Worm (Caenorhabditis elegans): ENCODE data around the gene epg-5.
"Not testable (repeated sequence)": the region's sequence is repeated elsewhere in the genome, so short reads cannot be mapped to it uniquely, and the experiment has no call there.

Gene epg-5

DNA sequence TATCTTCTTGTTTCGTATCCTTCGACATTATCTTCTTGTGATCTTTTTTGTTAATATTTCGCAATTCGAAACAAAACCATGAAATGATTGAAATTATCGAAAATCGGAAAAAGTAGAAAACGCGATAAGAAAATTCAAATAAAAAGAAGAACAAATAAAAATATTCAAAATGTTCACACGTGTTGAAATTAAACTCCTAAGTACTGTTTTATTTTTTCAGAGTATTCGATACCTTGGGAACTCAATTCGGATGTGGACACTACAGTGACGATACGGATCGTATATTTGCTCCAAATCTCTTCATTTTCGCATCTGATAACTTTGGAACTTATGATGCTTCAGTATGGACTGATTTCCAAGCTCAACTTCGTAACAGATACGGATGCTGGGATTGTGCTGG is 27.0 kb upstream of the epg-5 start, which contains the start of gene T19D12.5:
TSS of gene T19D12.5 (minus strand) at position 101 of the 400 bp plus-strand sequence.
- TF ChIP-seq nhr-23 (tag; optimal IDR thresholded peaks at IDR 0.05) (no peak), R02D3.7 (tag; optimal IDR thresholded peaks at IDR 0.05) (no peak), nhr-12 (tag; optimal IDR thresholded peaks at IDR 0.05) (no peak), nfya-1 (tag; optimal IDR thresholded peaks at IDR 0.05; ENCODE audit: insufficient read depth) (no peak), nhr-76 (tag; optimal IDR thresholded peaks at IDR 0.05) (no peak), pqm-1 (tag; optimal IDR thresholded peaks at IDR 0.05) (no peak), pha-4 (tag; optimal IDR thresholded peaks at IDR 0.05) (no peak), fkh-2 (tag; optimal IDR thresholded peaks at IDR 0.05) (no peak), nhr-11 (tag; optimal IDR thresholded peaks at IDR 0.05) (no peak), egl-27 (tag; optimal IDR thresholded peaks at IDR 0.05) (no peak), daf-12 (tag; optimal IDR thresholded peaks at IDR 0.05) (no peak), nhr-43 (tag; optimal IDR thresholded peaks at IDR 0.05; ENCODE audit: poor library complexity, severe bottlenecking) (no peak), tbx-2 (tag; optimal IDR thresholded peaks at IDR 0.05) (no peak), ceh-28 (tag; optimal IDR thresholded peaks at IDR 0.05) (no peak), egl-5 (tag; optimal IDR thresholded peaks at IDR 0.05) (no peak)

DNA sequence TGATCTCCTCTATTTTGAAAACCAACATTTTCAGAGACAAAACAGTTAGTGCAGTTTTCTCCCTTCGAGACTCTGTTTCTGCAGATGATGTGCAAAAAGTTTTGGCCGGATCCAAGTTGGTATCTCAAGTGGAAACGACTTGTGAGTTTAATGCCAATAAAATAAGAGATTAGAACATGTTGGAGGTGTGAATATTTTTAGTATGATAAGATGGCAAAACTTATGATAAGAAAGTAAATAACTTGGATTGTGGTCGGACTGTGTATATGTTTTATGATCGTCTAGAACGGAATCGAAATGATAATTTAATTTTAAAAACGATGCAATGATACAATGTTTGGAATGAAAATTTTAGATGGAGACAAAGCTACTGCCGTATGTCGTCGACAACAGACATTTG is 22.8 kb upstream of the epg-5 start:
- TF ChIP-seq nhr-76 (tag; optimal IDR thresholded peaks at IDR 0.05) (no peak), ama-1 (optimal IDR thresholded peaks at IDR 0.05) (no peak), jun-1 (tag; optimal IDR thresholded peaks at IDR 0.05) (no peak), elt-2 (tag; optimal IDR thresholded peaks at IDR 0.05) (peak; percentile 54)

DNA sequence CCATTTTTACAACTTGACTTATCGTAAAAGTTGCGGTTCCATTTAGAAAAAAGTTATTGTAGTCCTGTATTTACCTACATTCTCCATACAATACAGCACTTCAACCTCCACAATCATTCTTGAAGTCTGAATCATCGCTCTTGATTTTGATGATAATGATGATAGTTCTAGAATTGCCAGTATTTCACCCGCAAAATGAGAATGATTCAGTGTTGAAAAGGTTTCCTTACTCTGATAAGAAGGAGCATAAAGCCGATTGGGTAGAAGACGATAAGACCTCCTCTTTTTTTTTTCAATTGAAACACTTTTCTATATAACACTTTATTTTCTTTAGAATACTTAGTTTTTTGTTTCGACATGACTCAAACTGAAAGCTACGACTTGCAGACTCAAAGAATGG is 21.6 kb upstream of the epg-5 start, which contains the start of gene T19D12.4:
TSS of gene T19D12.4 (plus strand) at position 295 of the 400 bp plus-strand sequence.
- no peak for TF ChIP-seq egl-27 (tag; optimal IDR thresholded peaks at IDR 0.05)
- no peak for TF ChIP-seq elt-1 (tag; optimal IDR thresholded peaks at IDR 0.05)
- no peak for TF ChIP-seq lsy-12 (tag; optimal IDR thresholded peaks at IDR 0.05)
- no peak for TF ChIP-seq ztf-4 (tag; optimal IDR thresholded peaks at IDR 0.05)
- no peak for TF ChIP-seq aly-2 (tag; optimal IDR thresholded peaks at IDR 0.05)
- TF ChIP-seq egl-5 (tag; optimal IDR thresholded peaks at IDR 0.05), result no peak
- TF ChIP-seq elt-2 (tag; optimal IDR thresholded peaks at IDR 0.05), result peak; percentile 54
- TF ChIP-seq pqm-1 (tag; optimal IDR thresholded peaks at IDR 0.05), result peak; percentile 28

DNA sequence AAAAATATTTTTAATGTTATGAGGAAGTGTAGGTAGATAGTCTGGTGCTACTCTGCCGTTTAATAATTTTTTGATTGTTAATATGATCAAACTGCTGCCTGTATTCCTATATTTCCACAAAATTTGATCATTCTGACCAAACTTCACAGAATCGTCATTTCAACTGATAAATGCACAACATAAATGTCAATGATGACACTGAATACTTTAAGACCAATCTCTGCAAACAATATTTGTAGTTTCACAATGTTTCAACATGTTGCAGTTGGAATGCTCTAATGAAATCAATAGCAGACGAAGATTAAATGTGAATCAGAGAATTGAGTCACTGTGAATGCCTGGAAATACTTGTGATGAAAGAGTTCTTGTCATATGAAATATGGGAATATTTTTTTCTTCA is 20.6 kb upstream of the epg-5 start:
- TF ChIP-seq nhr-77 (tag; optimal IDR thresholded peaks at IDR 0.05), result no peak
- TF ChIP-seq elt-2 (tag; optimal IDR thresholded peaks at IDR 0.05), result peak; percentile 14

DNA sequence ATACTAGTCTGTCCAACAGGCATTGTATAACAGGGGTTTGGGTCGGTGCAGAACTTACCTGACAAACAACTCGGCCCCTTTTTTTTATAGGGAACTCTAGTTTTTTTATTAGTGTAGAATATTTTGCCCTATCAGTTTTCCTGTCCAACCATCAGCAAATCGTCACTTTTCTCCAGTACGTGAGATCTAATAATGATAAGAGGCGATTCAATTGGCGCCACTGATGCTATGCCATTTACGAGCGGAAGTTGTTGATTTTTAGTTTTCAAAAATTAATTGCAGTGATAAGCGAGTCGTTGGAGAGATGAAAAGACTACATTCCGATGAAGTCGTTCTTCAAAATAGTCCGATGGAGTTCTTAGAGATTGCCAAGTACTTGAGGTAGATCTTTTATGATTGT is 19.2 kb upstream of the epg-5 start:
- no peak for TF ChIP-seq fos-1 (tag; optimal IDR thresholded peaks at IDR 0.05)
- TF ChIP-seq unc-39 (tag; optimal IDR thresholded peaks at IDR 0.05), result no peak
- TF ChIP-seq nhr-23 (tag; optimal IDR thresholded peaks at IDR 0.05), result no peak
- TF ChIP-seq zag-1 (tag; optimal IDR thresholded peaks at IDR 0.05), result no peak
- peak; percentile 10 for TF ChIP-seq pqm-1 (tag; optimal IDR thresholded peaks at IDR 0.05)
- no peak for TF ChIP-seq elt-1 (tag; optimal IDR thresholded peaks at IDR 0.05)
- no peak for TF ChIP-seq jun-1 (tag; optimal IDR thresholded peaks at IDR 0.05)
- TF ChIP-seq elt-2 (tag; optimal IDR thresholded peaks at IDR 0.05), result peak; percentile 58
- TF ChIP-seq lin-15B (tag; optimal IDR thresholded peaks at IDR 0.05), result no peak
- no peak for TF ChIP-seq pha-4 (tag; optimal IDR thresholded peaks at IDR 0.05)

DNA sequence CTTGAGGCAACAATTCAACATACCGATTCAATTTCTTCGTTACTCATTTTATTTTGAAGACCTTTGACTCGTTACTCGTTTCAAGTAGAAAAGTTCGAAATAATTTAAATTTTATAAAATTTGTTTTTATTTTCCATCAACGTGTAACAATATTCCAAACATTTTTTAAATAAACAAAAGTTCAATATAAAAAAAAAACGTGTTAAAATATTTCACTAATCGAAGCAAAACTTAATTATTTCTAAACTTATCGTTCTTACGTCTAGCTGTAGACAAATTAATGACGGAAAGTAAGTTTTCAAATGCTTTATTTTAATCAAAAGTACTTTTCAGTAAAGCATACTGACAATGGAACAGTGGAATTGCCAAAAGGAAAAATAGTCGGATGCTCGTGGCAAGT is 18.0 kb upstream of the epg-5 start, which contains the start of the genes F54H5.5 and F54H5.2:
TSS of gene F54H5.5 (minus strand) at position 101 of the 400 bp plus-strand sequence.
TSS of gene F54H5.2 (plus strand) at position 303 of the 400 bp plus-strand sequence.
- not testable (repeated sequence) for TF ChIP-seq elt-1, ceh-16, nhr-12 (tag; optimal IDR thresholded peaks at IDR 0.05)

DNA sequence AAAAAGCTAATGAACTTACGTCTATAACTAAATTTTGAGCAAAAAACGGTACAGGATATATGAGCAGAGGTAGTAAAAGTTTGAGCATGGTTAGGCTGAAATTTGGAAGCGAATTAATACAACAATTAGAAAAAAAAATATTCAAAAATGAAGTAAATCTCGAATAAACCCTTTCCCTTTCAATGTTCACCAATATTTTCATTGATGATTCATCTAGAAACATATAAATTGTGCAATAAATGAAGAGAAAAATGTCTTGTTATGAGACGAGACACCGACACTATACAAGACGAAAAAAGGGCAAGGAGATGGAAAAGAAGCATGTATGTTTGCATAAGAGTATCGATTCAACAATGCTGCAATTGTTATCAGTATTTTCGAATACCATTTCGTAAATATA is 16.1 kb upstream of the epg-5 start, which contains the start of gene F54H5.14:
TSS of gene F54H5.14 (minus strand) at position 101 of the 400 bp plus-strand sequence.
- TF ChIP-seq pha-4 (tag; optimal IDR thresholded peaks at IDR 0.05) (peak; percentile 44), elt-2 (tag; optimal IDR thresholded peaks at IDR 0.05) (peak; percentile 45), snpc-4 (tag; optimal IDR thresholded peaks at IDR 0.05) (no peak), pqm-1 (tag; optimal IDR thresholded peaks at IDR 0.05) (peak; percentile 30)
